Fruit fly (Drosophila melanogaster): Measurements from ENCODE around the gene CG3982.

Gene CG3982

DNA sequence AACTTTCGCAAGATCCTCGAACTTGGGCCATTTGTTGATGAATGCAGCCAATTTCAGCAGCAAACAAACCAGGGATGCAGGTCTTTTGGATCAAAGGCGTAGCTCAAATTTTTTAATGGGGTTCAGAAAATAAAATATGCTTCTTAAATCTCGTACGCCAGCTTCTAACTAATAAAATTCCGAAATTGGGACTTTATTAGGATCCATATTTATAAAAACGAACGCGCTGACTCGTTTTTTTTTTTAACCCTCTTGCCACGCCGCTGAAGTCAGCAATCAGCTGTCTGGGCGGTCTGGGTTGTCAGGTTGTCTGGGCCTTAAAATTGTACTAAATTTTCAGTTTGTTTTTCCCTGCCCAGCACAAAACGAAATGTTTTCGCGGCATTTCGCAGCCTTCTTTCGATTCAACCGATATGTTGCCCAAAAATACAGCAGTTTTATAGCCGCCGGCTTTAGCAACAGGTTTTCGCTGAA, 40.5 kb upstream of the CG3982 start, which contains the start of gene CG3437 (continued):
- TF ChIP-seq CG11560 (tag; IDR thresholded peaks at IDR 0.05) (peak; percentile 94), ase (GFP tag; IDR thresholded peaks at IDR 0.05) (peak; percentile 99), chm (GFP tag; IDR thresholded peaks at IDR 0.05) (peak; percentile 99), bab2 (GFP tag; optimal IDR thresholded peaks at IDR 0.05) (peak; percentile 99), CG3407 (GFP tag; optimal IDR thresholded peaks at IDR 0.05) (peak; percentile 97), Ravus (GFP tag; IDR thresholded peaks at IDR 0.05) (peak; percentile 96), ash1 (GFP tag; optimal IDR thresholded peaks at IDR 0.05) (peak; percentile 96), Neu2 (GFP tag; optimal IDR thresholded peaks at IDR 0.05; ENCODE audit: borderline replicate concordance) (peak; percentile 95), gfzf (GFP tag; optimal IDR thresholded peaks at IDR 0.05) (peak; percentile 39), NK7.1 (GFP tag; optimal IDR thresholded peaks at IDR 0.05) (peak; percentile 98), NfI (GFP tag; optimal IDR thresholded peaks at IDR 0.05) (peak; percentile 99), nmo (GFP tag; optimal IDR thresholded peaks at IDR 0.05) (peak; percentile 99), odd (GFP tag; optimal IDR thresholded peaks at IDR 0.05) (peak; percentile 98), CG17612 (GFP tag; IDR thresholded peaks at IDR 0.05) (peak; percentile 98), Xrp1 (GFP tag; IDR thresholded peaks at IDR 0.05) (peak; percentile 100), CG18764 (GFP tag; optimal IDR thresholded peaks at IDR 0.05) (peak; percentile 97), seq (GFP tag; IDR thresholded peaks at IDR 0.05) (peak; percentile 99), Atf-2 (GFP tag; optimal IDR thresholded peaks at IDR 0.05) (peak; percentile 98), CG8290 (GFP tag; optimal IDR thresholded peaks at IDR 0.05) (peak; percentile 97), CG8290 (tag; optimal IDR thresholded peaks at IDR 0.05) (peak; percentile 96 to 98), Fer2 (tag; optimal IDR thresholded peaks at IDR 0.05) (peak; percentile 98), CG1647 (GFP tag; optimal IDR thresholded peaks at IDR 0.05) (peak; percentile 98), CG1024 (GFP tag; IDR thresholded peaks at IDR 0.05) (peak; percentile 97), Ptx1 (GFP tag; IDR thresholded peaks at IDR 0.05) (peak; percentile 100), so (GFP tag; IDR thresholded peaks at IDR 0.05) (peak; percentile 99), crc (GFP tag; optimal IDR thresholded peaks at IDR 0.05) (peak; percentile 95), CG13775 (GFP tag; optimal IDR thresholded peaks at IDR 0.05) (peak; percentile 98), peb (GFP tag; IDR thresholded peaks at IDR 0.05) (peak; percentile 98), H15 (GFP tag; IDR thresholded peaks at IDR 0.05) (peak; percentile 100), kay (GFP tag; optimal IDR thresholded peaks at IDR 0.05) (peak; percentile 88), pnt (GFP tag; optimal IDR thresholded peaks at IDR 0.05) (peak; percentile 99), al (GFP tag; IDR thresholded peaks at IDR 0.05) (peak; percentile 99), luna (GFP tag; optimal IDR thresholded peaks at IDR 0.05) (peak; percentile 90), Mad (GFP tag; optimal IDR thresholded peaks at IDR 0.05) (peak; percentile 98), CG7786 (GFP tag; optimal IDR thresholded peaks at IDR 0.05) (peak; percentile 99), ERR (GFP tag; optimal IDR thresholded peaks at IDR 0.05) (peak; percentile 97), CG5245 (GFP tag; optimal IDR thresholded peaks at IDR 0.05) (peak; percentile 97), abd-A (tag; optimal IDR thresholded peaks at IDR 0.05) (peak; percentile 87), Gug (GFP tag; IDR thresholded peaks at IDR 0.05) (peak; percentile 99), ATbp (GFP tag; optimal IDR thresholded peaks at IDR 0.05) (peak; percentile 98)

DNA sequence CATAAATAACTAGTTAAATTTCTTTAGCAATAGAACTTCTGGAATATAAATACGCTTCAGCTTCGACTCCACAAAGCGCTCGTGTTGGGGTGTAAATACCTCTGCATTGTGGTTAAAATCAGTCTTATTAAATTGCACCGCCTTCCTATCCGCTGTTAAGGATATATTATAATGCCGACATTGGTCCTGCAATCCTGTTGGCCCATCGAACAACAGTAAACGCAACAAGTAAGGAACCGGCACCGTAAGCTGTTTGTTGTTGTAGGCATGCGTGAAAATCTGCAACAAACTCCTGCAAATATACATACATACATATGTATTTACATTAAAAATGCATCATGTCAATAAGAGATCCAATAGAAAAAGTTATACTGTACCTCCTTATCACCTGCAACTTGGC, 39.2 kb upstream of the CG3982 start:
- TF ChIP-seq Dip2 (GFP tag; IDR thresholded peaks at IDR 0.05) (no peak), bbx (GFP tag; IDR thresholded peaks at IDR 0.05; ENCODE audit: partially characterized antibody) (no peak), nerfin-1 (tag; optimal IDR thresholded peaks at IDR 0.05) (no peak), CG2678 (tag; optimal IDR thresholded peaks at IDR 0.05) (no peak), lilli (GFP tag; optimal IDR thresholded peaks at IDR 0.05) (no peak), Elba2 (GFP tag; optimal IDR thresholded peaks at IDR 0.05) (peak; percentile 15), Lhr (GFP tag; optimal IDR thresholded peaks at IDR 0.05) (no peak), CG18599 (GFP tag; optimal IDR thresholded peaks at IDR 0.05) (no peak), Meics (GFP tag; optimal IDR thresholded peaks at IDR 0.05) (peak; percentile 8), sr (GFP tag; IDR thresholded peaks at IDR 0.05) (no peak), Sox100B (GFP tag; optimal IDR thresholded peaks at IDR 0.05) (no peak), z (GFP tag; IDR thresholded peaks at IDR 0.05) (no peak), crol (GFP tag; IDR thresholded peaks at IDR 0.05) (no peak), corto (GFP tag; optimal IDR thresholded peaks at IDR 0.05) (no peak), Sry-β (GFP tag; optimal IDR thresholded peaks at IDR 0.05) (no peak)

All from whole organism, embryonic.